Fruit fly (Drosophila melanogaster) whole organism: ENCODE measurements around the gene CG10576.

Source experiments
- CG8478 ChIP-seq: fragments of >200 bp; optimal IDR thresholded peaks from 2 replicates; lab custom pipeline; 2018; ENCODE audit warnings: inconsistent platforms
- Dll ChIP-seq: fragments of >200 bp; optimal IDR thresholded peaks from 2 replicates; lab custom pipeline; 2017
- EcR ChIP-seq, 2 experiments: fragments of >200 bp; optimal IDR thresholded peaks; 2 replicates each; lab custom pipeline; 2017; ENCODE audit warnings: missing biosample characterization in 2 of 2, missing genetic modification characterization in 2 of 2, missing genetic modification reagents in 2 of 2

dm6 chr3L:5789663-5790062 is 24.2 kb upstream of the CG10576 start:
- TF ChIP-seq CG8478 (lab: Kevin White, UChicago) (no peak), EcR (GFP tag; optimal IDR thresholded peaks at IDR 0.05; lab: Kevin White, UChicago) (no peak), Dll (lab: Kevin White, UChicago) (no peak)
